Fruit fly (Drosophila melanogaster) whole organism: Measurements from ENCODE around the gene Kaz-m1.
A peak's percentile ranks its signal among the peaks of the same experiment; 100 is the strongest.

Source experiments
- CG8478 ChIP-seq: fragments of >200 bp; optimal IDR thresholded peaks from 2 replicates; lab custom pipeline; 2018; ENCODE audit warnings: inconsistent platforms
- Dll ChIP-seq: fragments of >200 bp; optimal IDR thresholded peaks from 2 replicates; lab custom pipeline; 2017
- EcR ChIP-seq, 2 experiments: fragments of >200 bp; optimal IDR thresholded peaks; 2 replicates each; lab custom pipeline; 2017; ENCODE audit warnings: missing biosample characterization in 2 of 2, missing genetic modification characterization in 2 of 2, missing genetic modification reagents in 2 of 2
- pan ChIP-seq: fragments of >200 bp; optimal IDR thresholded peaks from 2 replicates; lab custom pipeline; 2017
- psq ChIP-seq: fragments of >200 bp; optimal IDR thresholded peaks from 2 replicates; lab custom pipeline; 2017
- usp ChIP-seq: fragments of >200 bp; optimal IDR thresholded peaks from 2 replicates; lab custom pipeline; 2017; ENCODE audit warnings: missing biosample characterization, missing genetic modification characterization, mixed read lengths

Kaz-m1 gene

dm6 chr3R:26026631-26027274 lies 12.2 kb downstream of the Kaz-m1 start:
- TF ChIP-seq Dll (lab: Kevin White, UChicago) (no peak), usp (GFP tag; lab: Kevin White, UChicago) (no peak), pan (lab: Kevin White, UChicago) (no peak), EcR (GFP tag; optimal IDR thresholded peaks at IDR 0.05; lab: Kevin White, UChicago) (no peak), psq (lab: Kevin White, UChicago) (no peak), CG8478 (no peak)

- TF ChIP-seq Dll (lab: Kevin White, UChicago) (peak; percentile 1), EcR (GFP tag; optimal IDR thresholded peaks at IDR 0.05; lab: Kevin White, UChicago) (no peak), psq (lab: Kevin White, UChicago) (no peak)
Measured at dm6 chr3R:26027903-26028302, 13.4 kb downstream of the Kaz-m1 start.

dm6 chr3R:26030562-26030961 lies 16.0 kb downstream of the Kaz-m1 start:
- no peak for TF ChIP-seq EcR (GFP tag; optimal IDR thresholded peaks at IDR 0.05; lab: Kevin White, UChicago)

dm6 chr3R:26031968-26032610 lies 17.6 kb downstream of the Kaz-m1 start:
- no peak for TF ChIP-seq EcR (GFP tag; optimal IDR thresholded peaks at IDR 0.05; lab: Kevin White, UChicago)

dm6 chr3R:26032611-26033001 lies 18.1 kb downstream of the Kaz-m1 start:
- TF ChIP-seq Dll (lab: Kevin White, UChicago) (no peak), usp (GFP tag; lab: Kevin White, UChicago) (no peak), CG8478 (no peak), pan (lab: Kevin White, UChicago) (no peak), psq (lab: Kevin White, UChicago) (no peak), EcR (GFP tag; optimal IDR thresholded peaks at IDR 0.05; lab: Kevin White, UChicago) (no peak)

dm6 chr3R:26034643-26035368 lies 20.3 kb downstream of the Kaz-m1 start:
- TF ChIP-seq usp (GFP tag; lab: Kevin White, UChicago) (no peak), pan (lab: Kevin White, UChicago) (no peak), CG8478 (no peak)

dm6 chr3R:26035369-26035656 lies 20.8 kb downstream of the Kaz-m1 start:
- TF ChIP-seq usp (GFP tag; lab: Kevin White, UChicago): no peak

- TF ChIP-seq usp (GFP tag; lab: Kevin White, UChicago): no peak
- no peak for TF ChIP-seq psq (lab: Kevin White, UChicago)
- TF ChIP-seq pan (lab: Kevin White, UChicago): no peak
- peak; percentile 65 for TF ChIP-seq Dll (lab: Kevin White, UChicago)
Measured at dm6 chr3R:26036153-26037144, 21.9 kb downstream of the Kaz-m1 start.

- TF ChIP-seq usp (GFP tag; lab: Kevin White, UChicago) (no peak), pan (lab: Kevin White, UChicago) (no peak), psq (lab: Kevin White, UChicago) (no peak), Dll (lab: Kevin White, UChicago) (no peak), CG8478 (no peak), EcR (GFP tag; optimal IDR thresholded peaks at IDR 0.05; lab: Kevin White, UChicago) (no peak)
Measured at dm6 chr3R:26037899-26038298, 23.4 kb downstream of the Kaz-m1 start.

dm6 chr3R:26039793-26040335 lies 25.3 kb downstream of the Kaz-m1 start:
- no peak for TF ChIP-seq pan (lab: Kevin White, UChicago)
- no peak for TF ChIP-seq EcR (GFP tag; optimal IDR thresholded peaks at IDR 0.05; lab: Kevin White, UChicago)
- TF ChIP-seq usp (GFP tag; lab: Kevin White, UChicago): no peak
- TF ChIP-seq Dll (lab: Kevin White, UChicago): no peak
- TF ChIP-seq CG8478: no peak
- TF ChIP-seq psq (lab: Kevin White, UChicago): no peak

dm6 chr3R:26041417-26042101 lies 27.0 kb downstream of the Kaz-m1 start, which contains the start of gene gro:
gro (plus strand) TSS chr3R:26041736.
- peak; percentile 78 for TF ChIP-seq Dll (lab: Kevin White, UChicago)
- TF ChIP-seq usp (GFP tag; lab: Kevin White, UChicago): no peak
